Worm (Caenorhabditis elegans): ENCODE results near the gene C04E7.5.

DNA sequence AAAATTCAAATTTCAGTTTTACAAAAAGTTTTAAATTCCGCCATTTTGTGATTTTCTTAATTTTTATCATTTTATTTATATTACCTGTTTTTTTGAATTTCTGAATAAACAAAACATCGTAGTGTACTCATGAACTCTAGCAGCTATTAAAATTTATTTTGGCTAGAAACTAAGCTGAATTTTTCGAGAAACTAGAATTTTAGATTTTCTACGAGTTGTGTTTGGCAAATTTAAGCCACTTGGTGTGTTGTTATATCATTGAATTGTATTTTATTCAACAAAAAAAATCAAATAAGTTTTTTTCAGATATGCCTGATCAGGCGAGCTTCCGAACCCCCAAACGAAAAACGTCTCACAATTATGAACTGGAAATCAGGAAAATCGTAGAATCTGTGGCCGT is 36.7 kb downstream of the C04E7.5 start, which contains the start of gene R04A9.6:
- TF ChIP-seq snpc-4 (GFP tag; optimal IDR thresholded peaks at IDR 0.05) (no peak), snpc-4 (tag; optimal IDR thresholded peaks at IDR 0.05) (no peak), repo-1 (tag; optimal IDR thresholded peaks at IDR 0.05) (no peak), hrde-1 (tag; optimal IDR thresholded peaks at IDR 0.05; ENCODE audit: borderline replicate concordance) (no peak), egl-18 (GFP tag; IDR thresholded peaks at IDR 0.05) (no peak), ama-1 (optimal IDR thresholded peaks at IDR 0.05) (no peak), ama-1 (GFP tag; optimal IDR thresholded peaks at IDR 0.05) (no peak), somi-1 (GFP tag; optimal IDR thresholded peaks at IDR 0.05) (no peak), mcd-1 (GFP tag; IDR thresholded peaks at IDR 0.05) (no peak), mes-4 (tag; optimal IDR thresholded peaks at IDR 0.05) (no peak), unc-62 (GFP tag; optimal IDR thresholded peaks at IDR 0.05) (no peak), F57C9.4 (tag; optimal IDR thresholded peaks at IDR 0.05) (no peak), zim-3 (tag; optimal IDR thresholded peaks at IDR 0.05) (no peak), lin-26 (GFP tag; IDR thresholded peaks at IDR 0.05) (no peak), pha-4 (tag; optimal IDR thresholded peaks at IDR 0.05) (no peak)

Data from whole organism, young adult.